Worm (Caenorhabditis elegans) whole organism, L3 larva: ENCODE results near the gene ZK185.5.

ENCODE experiments used
- R02D3.7 ChIP-seq: fragments of 150-350 bp; optimal IDR thresholded peaks from 2 replicates; lab custom pipeline; 2014; ENCODE audit warnings: missing biosample characterization, missing genetic modification characterization
- ama-1 ChIP-seq: fragments of 150-350 bp; optimal IDR thresholded peaks from 2 replicates; lab custom pipeline; 2018
- ceh-16 ChIP-seq: sonication (generic microtip); optimal IDR thresholded peaks from 2 replicates; lab custom pipeline; 2017; ENCODE audit warnings: missing biosample characterization, missing genetic modification characterization
- ceh-9 ChIP-seq: sonication (generic microtip); optimal IDR thresholded peaks from 2 replicates; lab custom pipeline; 2018; ENCODE audit warnings: missing biosample characterization, missing genetic modification characterization
- daf-12 ChIP-seq: fragments of 150-350 bp; optimal IDR thresholded peaks from 2 replicates; lab custom pipeline; 2014; ENCODE audit warnings: missing biosample characterization, missing genetic modification reagents, missing genetic modification characterization
- egl-27 ChIP-seq: sonication (generic microtip); optimal IDR thresholded peaks from 4 replicates; lab custom pipeline; 2017; ENCODE audit warnings: missing biosample characterization, missing genetic modification reagents, missing genetic modification characterization
- jun-1 ChIP-seq: fragments of 150-350 bp; optimal IDR thresholded peaks from 2 replicates; lab custom pipeline; 2014; ENCODE audit warnings: missing biosample characterization, missing genetic modification reagents, missing genetic modification characterization
- lin-39 ChIP-seq: fragments of 150-350 bp; optimal IDR thresholded peaks from 2 replicates; lab custom pipeline; 2018; ENCODE audit warnings: missing biosample characterization, missing genetic modification reagents, missing genetic modification characterization
- nhr-237 ChIP-seq: fragments of 150-350 bp; optimal IDR thresholded peaks from 2 replicates; lab custom pipeline; 2014; ENCODE audit warnings: missing biosample characterization, missing genetic modification characterization
- nhr-25 ChIP-seq: sonication (generic microtip); optimal IDR thresholded peaks from 2 replicates; lab custom pipeline; 2017; ENCODE audit warnings: missing biosample characterization, missing genetic modification characterization
- nhr-28 ChIP-seq: fragments of 150-350 bp; optimal IDR thresholded peaks from 2 replicates; lab custom pipeline; 2014; ENCODE audit warnings: missing biosample characterization, missing genetic modification characterization
- unc-39 ChIP-seq: sonication (generic microtip); optimal IDR thresholded peaks from 4 replicates; lab custom pipeline; 2017; ENCODE audit warnings: missing biosample characterization, missing genetic modification characterization
- ztf-4 ChIP-seq: fragments of 150-350 bp; optimal IDR thresholded peaks from 2 replicates; lab custom pipeline; 2014; ENCODE audit warnings: missing biosample characterization, missing genetic modification characterization

DNA sequence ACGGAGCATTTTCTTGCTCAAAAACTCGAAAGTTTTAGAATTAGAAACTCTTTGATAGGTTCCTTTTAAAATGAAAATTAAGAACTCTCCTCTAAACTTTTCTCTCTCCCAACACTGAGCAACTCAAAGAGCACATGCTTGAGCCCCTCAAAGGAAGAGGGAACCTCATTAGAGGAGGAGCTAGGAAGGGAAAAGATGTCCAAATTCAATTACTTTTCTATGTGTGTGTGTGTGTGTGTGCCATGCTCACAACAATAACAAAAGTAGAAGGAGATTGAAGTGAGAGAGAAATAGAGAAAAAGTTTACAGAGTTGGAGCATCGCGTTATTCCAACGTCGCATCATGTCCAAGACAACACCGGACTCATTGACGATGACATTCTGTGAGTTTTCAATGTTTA lies 40.3 kb upstream of the ZK185.5 start:
- no peak for TF ChIP-seq ceh-9 (tag; lab: Kevin White, UChicago)
- no peak for TF ChIP-seq unc-39 (tag; lab: Kevin White, UChicago)
- TF ChIP-seq lin-39: no peak
- no peak for TF ChIP-seq ama-1 (lab: Kevin White, UChicago)
- no peak for TF ChIP-seq nhr-237 (tag; lab: Kevin White, UChicago)
- no peak for TF ChIP-seq nhr-28
- TF ChIP-seq ceh-16 (tag; lab: Kevin White, UChicago): no peak
- no peak for TF ChIP-seq nhr-25 (tag; lab: Kevin White, UChicago)
- TF ChIP-seq ztf-4: no peak
- no peak for TF ChIP-seq daf-12
- no peak for TF ChIP-seq R02D3.7
- TF ChIP-seq jun-1 (tag; lab: Kevin White, UChicago): no peak
- TF ChIP-seq egl-27 (tag; lab: Kevin White, UChicago): no peak
